Fruit fly (Drosophila melanogaster): ENCODE data around the gene bab1.

The bab1 gene

dm6 chr3L:1100660-1101139 lies at the start of gene bab1:
Gene bab1, minus strand, starts transcription at chr3L:1101089.
- TF ChIP-seq sage (GFP tag; optimal IDR thresholded peaks at IDR 0.05) = no peak
- no peak for TF ChIP-seq Abd-B (GFP tag; optimal IDR thresholded peaks at IDR 0.05)
- TF ChIP-seq woc (GFP tag; optimal IDR thresholded peaks at IDR 0.05) = no peak
- no peak for TF ChIP-seq foxo (GFP tag; optimal IDR thresholded peaks at IDR 0.05)
- TF ChIP-seq ey (GFP tag; optimal IDR thresholded peaks at IDR 0.05) = no peak
- no peak for TF ChIP-seq CG9705 (GFP tag; optimal IDR thresholded peaks at IDR 0.05)
- no peak for TF ChIP-seq Myc (optimal IDR thresholded peaks at IDR 0.05)
- no peak for TF ChIP-seq CG32264 (GFP tag; optimal IDR thresholded peaks at IDR 0.05)
- TF ChIP-seq sv (GFP tag; optimal IDR thresholded peaks at IDR 0.05) = no peak
- no peak for TF ChIP-seq Hr83 (GFP tag; optimal IDR thresholded peaks at IDR 0.05; ENCODE audit: poor library complexity, severe bottlenecking)

- TF ChIP-seq brk (GFP tag; optimal IDR thresholded peaks at IDR 0.05) = no peak
- no peak for TF ChIP-seq Abd-B (GFP tag; optimal IDR thresholded peaks at IDR 0.05)
- TF ChIP-seq Sp1 (GFP tag; optimal IDR thresholded peaks at IDR 0.05) = no peak
- no peak for TF ChIP-seq pan (optimal IDR thresholded peaks at IDR 0.05)
- TF ChIP-seq tai (GFP tag; optimal IDR thresholded peaks at IDR 0.05) = no peak
- TF ChIP-seq usp (GFP tag; optimal IDR thresholded peaks at IDR 0.05) = no peak
- no peak for TF ChIP-seq HLH106 (tag; optimal IDR thresholded peaks at IDR 0.05)
- TF ChIP-seq Dif (GFP tag; optimal IDR thresholded peaks at IDR 0.05; ENCODE audit: partially characterized antibody) = no peak
- no peak for TF ChIP-seq Hr83 (GFP tag; optimal IDR thresholded peaks at IDR 0.05; ENCODE audit: poor library complexity, severe bottlenecking)
- TF ChIP-seq CG32264 (GFP tag; optimal IDR thresholded peaks at IDR 0.05) = no peak
- TF ChIP-seq fru (GFP tag; optimal IDR thresholded peaks at IDR 0.05) = no peak
- no peak for TF ChIP-seq CrebA (GFP tag; optimal IDR thresholded peaks at IDR 0.05; ENCODE audit: borderline replicate concordance)
- TF ChIP-seq sv (GFP tag; optimal IDR thresholded peaks at IDR 0.05) = no peak
- no peak for TF ChIP-seq rgr (GFP tag; optimal IDR thresholded peaks at IDR 0.05)
These were observed 48.3 kb upstream of the bab1 start for dm6 chr3L:1149230-1149629.

dm6 chr3L:1146492-1146891 lies 45.6 kb upstream of the bab1 start:
- no peak for TF ChIP-seq dmrt93B (GFP tag; optimal IDR thresholded peaks at IDR 0.05)
- no peak for TF ChIP-seq N (GFP tag; optimal IDR thresholded peaks at IDR 0.05)
- no peak for TF ChIP-seq fru (GFP tag; optimal IDR thresholded peaks at IDR 0.05)
- TF ChIP-seq h (GFP tag; optimal IDR thresholded peaks at IDR 0.05) = no peak
- no peak for TF ChIP-seq sage (GFP tag; optimal IDR thresholded peaks at IDR 0.05)
- no peak for TF ChIP-seq HLH106 (tag; optimal IDR thresholded peaks at IDR 0.05)
- TF ChIP-seq lola (GFP tag; optimal IDR thresholded peaks at IDR 0.05) = no peak
- no peak for TF ChIP-seq woc (GFP tag; optimal IDR thresholded peaks at IDR 0.05)
- TF ChIP-seq Hr78 (GFP tag; optimal IDR thresholded peaks at IDR 0.05) = no peak
- no peak for TF ChIP-seq Sp1 (GFP tag; optimal IDR thresholded peaks at IDR 0.05)
- TF ChIP-seq CrebA (GFP tag; optimal IDR thresholded peaks at IDR 0.05; ENCODE audit: borderline replicate concordance) = no peak
- TF ChIP-seq OdsH (GFP tag; optimal IDR thresholded peaks at IDR 0.05) = no peak
- TF ChIP-seq CG9705 (GFP tag; optimal IDR thresholded peaks at IDR 0.05) = no peak
- no peak for TF ChIP-seq Hr83 (GFP tag; optimal IDR thresholded peaks at IDR 0.05; ENCODE audit: poor library complexity, severe bottlenecking)
- TF ChIP-seq Vsx2 (GFP tag; optimal IDR thresholded peaks at IDR 0.05; ENCODE audit: partially characterized antibody) = no peak
- no peak for TF ChIP-seq Dif (GFP tag; optimal IDR thresholded peaks at IDR 0.05; ENCODE audit: partially characterized antibody)

dm6 chr3L:1140539-1140938 lies 39.6 kb upstream of the bab1 start:
- TF ChIP-seq Jra (GFP tag; optimal IDR thresholded peaks at IDR 0.05) = no peak
- TF ChIP-seq Vsx2 (GFP tag; optimal IDR thresholded peaks at IDR 0.05; ENCODE audit: partially characterized antibody) = no peak
- TF ChIP-seq sv (GFP tag; optimal IDR thresholded peaks at IDR 0.05) = no peak
- TF ChIP-seq Hr78 (GFP tag; optimal IDR thresholded peaks at IDR 0.05) = no peak
- no peak for TF ChIP-seq h (GFP tag; optimal IDR thresholded peaks at IDR 0.05)
- no peak for TF ChIP-seq GATAd (GFP tag; optimal IDR thresholded peaks at IDR 0.05)
- TF ChIP-seq Mio (GFP tag; optimal IDR thresholded peaks at IDR 0.05) = no peak
- TF ChIP-seq HLH106 (tag; optimal IDR thresholded peaks at IDR 0.05) = no peak
- no peak for TF ChIP-seq dsf (GFP tag; optimal IDR thresholded peaks at IDR 0.05; ENCODE audit: borderline replicate concordance)
- TF ChIP-seq Rel (GFP tag; optimal IDR thresholded peaks at IDR 0.05) = no peak
- TF ChIP-seq Rel (tag; optimal IDR thresholded peaks at IDR 0.05) = no peak
- TF ChIP-seq usp (GFP tag; optimal IDR thresholded peaks at IDR 0.05) = no peak
- TF ChIP-seq psq (GFP tag; optimal IDR thresholded peaks at IDR 0.05) = no peak
- no peak for TF ChIP-seq tai (GFP tag; optimal IDR thresholded peaks at IDR 0.05)
- TF ChIP-seq Dfd (GFP tag; optimal IDR thresholded peaks at IDR 0.05) = no peak

Measured in whole organism, wandering third instar larva.